Worm (Caenorhabditis elegans): ENCODE data around the gene Y7A5A.13.

Gene Y7A5A.13

ce11 chrX:15751245-15751644, 22.4 kb upstream of the Y7A5A.13 start:
- TF ChIP-seq unc-39 (tag; optimal IDR thresholded peaks at IDR 0.05) (no peak), snpc-4 (tag; optimal IDR thresholded peaks at IDR 0.05) (no peak), ztf-11 (tag; optimal IDR thresholded peaks at IDR 0.05) (no peak), cnd-1 (tag; optimal IDR thresholded peaks at IDR 0.05) (no peak), elt-1 (tag; optimal IDR thresholded peaks at IDR 0.05; ENCODE audit: borderline replicate concordance, insufficient read depth) (no peak), M03D4.4 (tag; optimal IDR thresholded peaks at IDR 0.05) (no peak), pha-4 (tag; optimal IDR thresholded peaks at IDR 0.05) (no peak), bed-3 (GFP tag; optimal IDR thresholded peaks at IDR 0.05) (no peak), ces-1 (GFP tag; optimal IDR thresholded peaks at IDR 0.05) (no peak), mab-5 (tag; optimal IDR thresholded peaks at IDR 0.05) (no peak), blmp-1 (tag; optimal IDR thresholded peaks at IDR 0.05) (no peak), nhr-12 (tag; optimal IDR thresholded peaks at IDR 0.05) (no peak)

- TF ChIP-seq ceh-39 (tag; optimal IDR thresholded peaks at IDR 0.05) (no peak), elt-1 (tag; optimal IDR thresholded peaks at IDR 0.05; ENCODE audit: borderline replicate concordance, insufficient read depth) (no peak), hlh-1 (tag; optimal IDR thresholded peaks at IDR 0.05) (no peak), nhr-237 (tag; optimal IDR thresholded peaks at IDR 0.05) (no peak), mls-2 (tag; optimal IDR thresholded peaks at IDR 0.05) (no peak), unc-39 (tag; optimal IDR thresholded peaks at IDR 0.05) (no peak), nhr-76 (tag; optimal IDR thresholded peaks at IDR 0.05) (no peak), tbx-8 (GFP tag; optimal IDR thresholded peaks at IDR 0.05) (no peak), elt-3 (tag; optimal IDR thresholded peaks at IDR 0.05) (no peak), snpc-4 (tag; optimal IDR thresholded peaks at IDR 0.05) (no peak), lin-13 (tag; optimal IDR thresholded peaks at IDR 0.05) (no peak), unc-120 (tag; optimal IDR thresholded peaks at IDR 0.05; ENCODE audit: poor library complexity, severe bottlenecking) (no peak), ceh-83 (GFP tag; optimal IDR thresholded peaks at IDR 0.05) (no peak), pha-4 (tag; optimal IDR thresholded peaks at IDR 0.05) (no peak), lsy-2 (tag; optimal IDR thresholded peaks at IDR 0.05) (no peak), lin-32 (GFP tag; optimal IDR thresholded peaks at IDR 0.05) (no peak), cnd-1 (tag; optimal IDR thresholded peaks at IDR 0.05) (no peak), drap-1 (GFP tag; optimal IDR thresholded peaks at IDR 0.05) (no peak)
These were observed 16.5 kb upstream of the Y7A5A.13 start, which contains the start of gene wrt-4 for ce11 chrX:15757169-15757568. Gene wrt-4, minus strand, starts transcription at chrX:15757269.

DNA sequence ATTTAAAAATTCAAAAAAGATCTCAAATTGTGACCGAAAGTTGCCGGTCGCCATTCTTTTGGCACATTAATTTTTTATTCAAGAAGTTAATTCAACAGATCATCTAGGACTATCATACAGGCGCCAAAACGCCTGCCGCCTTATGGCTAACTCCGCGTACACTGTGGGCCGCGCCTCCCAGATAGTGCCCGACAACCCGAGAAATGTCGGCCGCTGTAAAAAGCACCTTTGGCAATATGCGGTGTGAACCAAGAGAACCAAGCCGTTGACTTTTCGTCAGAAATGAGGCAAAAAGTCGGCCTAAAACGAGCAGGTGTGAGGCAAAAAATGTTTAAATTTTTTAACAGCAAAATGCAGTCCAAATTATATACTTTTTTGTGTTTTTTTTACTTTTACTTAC, 14.4 kb upstream of the Y7A5A.13 start:
- no peak for TF ChIP-seq sem-2 (GFP tag; optimal IDR thresholded peaks at IDR 0.05)
- no peak for TF ChIP-seq M03D4.4 (tag; optimal IDR thresholded peaks at IDR 0.05)
- no peak for TF ChIP-seq mab-5 (tag; optimal IDR thresholded peaks at IDR 0.05)
- no peak for TF ChIP-seq nhr-237 (tag; optimal IDR thresholded peaks at IDR 0.05)
- TF ChIP-seq nhr-2 (tag; optimal IDR thresholded peaks at IDR 0.05), result no peak
- TF ChIP-seq nhr-12 (tag; optimal IDR thresholded peaks at IDR 0.05), result no peak
- no peak for TF ChIP-seq blmp-1 (tag; optimal IDR thresholded peaks at IDR 0.05)

DNA sequence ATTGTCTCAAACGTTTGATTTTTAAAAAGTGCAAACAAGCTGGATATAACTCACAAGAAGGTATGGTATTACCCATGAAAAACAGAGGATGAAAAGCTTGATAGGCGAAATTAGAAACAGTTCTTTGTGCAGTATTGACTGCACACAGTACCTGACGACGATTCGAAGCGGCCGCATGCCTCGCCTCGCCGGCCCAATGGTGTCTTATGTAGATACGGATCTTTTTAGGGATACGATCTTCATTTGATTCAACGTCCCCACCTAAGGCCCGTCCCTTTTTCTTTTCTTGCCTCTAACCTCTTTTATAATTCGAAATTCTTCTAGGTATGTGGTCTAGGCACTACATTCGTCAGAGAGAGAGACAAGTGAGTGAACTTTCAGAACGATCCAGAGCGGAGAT, 7.5 kb upstream of the Y7A5A.13 start, which contains the start of gene bus-17:
Gene bus-17, minus strand, starts transcription at position 208 of the 400 bp plus-strand sequence.
- no peak for TF ChIP-seq lin-32 (GFP tag; optimal IDR thresholded peaks at IDR 0.05)
- TF ChIP-seq elt-1 (tag; optimal IDR thresholded peaks at IDR 0.05; ENCODE audit: borderline replicate concordance, insufficient read depth), result peak; percentile 73

- TF ChIP-seq unc-39 (tag; optimal IDR thresholded peaks at IDR 0.05), result no peak
- no peak for TF ChIP-seq nhr-12 (tag; optimal IDR thresholded peaks at IDR 0.05)
- no peak for TF ChIP-seq ceh-39 (tag; optimal IDR thresholded peaks at IDR 0.05)
- TF ChIP-seq cnd-1 (tag; optimal IDR thresholded peaks at IDR 0.05), result no peak
- no peak for TF ChIP-seq blmp-1 (tag; optimal IDR thresholded peaks at IDR 0.05)
- TF ChIP-seq nhr-237 (tag; optimal IDR thresholded peaks at IDR 0.05), result no peak
- TF ChIP-seq tbx-8 (GFP tag; optimal IDR thresholded peaks at IDR 0.05), result no peak
- TF ChIP-seq snpc-4 (tag; optimal IDR thresholded peaks at IDR 0.05), result no peak
- no peak for TF ChIP-seq elt-1 (tag; optimal IDR thresholded peaks at IDR 0.05; ENCODE audit: borderline replicate concordance, insufficient read depth)
- TF ChIP-seq unc-120 (tag; optimal IDR thresholded peaks at IDR 0.05; ENCODE audit: poor library complexity, severe bottlenecking), result no peak
- TF ChIP-seq mab-5 (tag; optimal IDR thresholded peaks at IDR 0.05), result no peak
These were observed 6.8 kb upstream of the Y7A5A.13 start for ce11 chrX:15766861-15767260.

DNA sequence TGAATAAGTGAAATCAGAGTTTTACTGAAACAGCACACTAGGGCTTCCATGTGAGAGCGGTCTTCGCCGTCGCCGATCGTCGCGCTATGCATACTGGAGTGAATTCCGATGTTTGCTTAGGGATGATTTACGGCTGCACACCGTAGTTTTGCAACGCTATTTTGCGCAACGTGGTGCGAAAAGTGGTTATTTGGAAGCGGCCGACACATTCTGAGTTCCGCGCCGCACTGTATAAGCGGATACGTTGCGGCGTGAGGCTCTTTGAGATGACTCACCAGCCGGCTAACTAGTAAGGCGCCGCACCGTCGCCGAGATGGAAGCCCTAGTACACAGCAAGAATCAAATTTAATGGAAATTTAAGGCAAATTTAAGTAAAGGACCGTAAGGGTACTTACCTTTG, 5.1 kb upstream of the Y7A5A.13 start:
- TF ChIP-seq tbx-8 (GFP tag; optimal IDR thresholded peaks at IDR 0.05) (no peak), nhr-12 (tag; optimal IDR thresholded peaks at IDR 0.05) (no peak), ceh-39 (tag; optimal IDR thresholded peaks at IDR 0.05) (no peak), drap-1 (GFP tag; optimal IDR thresholded peaks at IDR 0.05) (no peak), elt-3 (tag; optimal IDR thresholded peaks at IDR 0.05) (no peak), nhr-28 (tag; optimal IDR thresholded peaks at IDR 0.05) (no peak), mep-1 (tag; optimal IDR thresholded peaks at IDR 0.05) (no peak), sem-2 (GFP tag; optimal IDR thresholded peaks at IDR 0.05) (no peak), nhr-76 (tag; optimal IDR thresholded peaks at IDR 0.05) (no peak), cnd-1 (tag; optimal IDR thresholded peaks at IDR 0.05) (no peak), ztf-11 (tag; optimal IDR thresholded peaks at IDR 0.05) (no peak)
